Fruit fly (Drosophila melanogaster) Kc167 (cell line): Measurements from ENCODE around the gene Trmt6.

Experiments used
- Myc ChIP-seq: fragments of >200 bp; optimal IDR thresholded peaks from 2 replicates; lab custom pipeline; 2017; ENCODE audit warnings: missing external identifiers
- Sin3A ChIP-seq: fragments of >200 bp; optimal IDR thresholded peaks from 2 replicates; lab custom pipeline; 2018; ENCODE audit warnings: missing external identifiers
- h ChIP-seq: fragments of >200 bp; optimal IDR thresholded peaks from 3 replicates; lab custom pipeline; 2018; ENCODE audit warnings: missing external identifiers
- psq ChIP-seq: fragments of >200 bp; optimal IDR thresholded peaks from 2 replicates; lab custom pipeline; 2017; ENCODE audit warnings: missing external identifiers

- no peak for TF ChIP-seq psq (lab: Kevin White, UChicago)
- no peak for TF ChIP-seq Sin3A (lab: Kevin White, UChicago)
- TF ChIP-seq Myc = no peak
- no peak for TF ChIP-seq h (lab: Kevin White, UChicago)
Measured at dm6 chr2L:6559131-6559530, 3.0 kb downstream of the Trmt6 start, which contains the start of gene COX5BL.
